Worm (Caenorhabditis elegans) whole organism, L1 larva: Measurements from ENCODE around the gene R02E12.5.

Experiments used
- ama-1 ChIP-seq: fragments of 150-350 bp; optimal IDR thresholded peaks from 2 replicates; lab custom pipeline; 2014
- blmp-1 ChIP-seq: fragments of 150-350 bp; optimal IDR thresholded peaks from 2 replicates; lab custom pipeline; 2014; ENCODE audit warnings: missing biosample characterization, missing genetic modification characterization
- fkh-10 ChIP-seq: sonication (generic microtip); optimal IDR thresholded peaks from 2 replicates; lab custom pipeline; 2017; ENCODE audit warnings: missing biosample characterization, missing genetic modification reagents, missing genetic modification characterization
- fos-1 ChIP-seq: fragments of 150-350 bp; optimal IDR thresholded peaks from 2 replicates; lab custom pipeline; 2014; ENCODE audit warnings: missing biosample characterization, missing genetic modification characterization
- lin-13 ChIP-seq: fragments of 150-350 bp; optimal IDR thresholded peaks from 2 replicates; lab custom pipeline; 2014; ENCODE audit warnings: missing biosample characterization, missing genetic modification reagents, missing genetic modification characterization
- nhr-77 ChIP-seq: fragments of 150-350 bp; optimal IDR thresholded peaks from 2 replicates; lab custom pipeline; 2014; ENCODE audit warnings: missing biosample characterization, missing genetic modification characterization
- pqm-1 ChIP-seq: sonication (generic microtip); optimal IDR thresholded peaks from 3 replicates; lab custom pipeline; 2017; ENCODE audit warnings: missing biosample characterization, missing genetic modification characterization
- skn-1 ChIP-seq: fragments of 150-350 bp; optimal IDR thresholded peaks from 2 replicates; lab custom pipeline; 2014; ENCODE audit warnings: missing biosample characterization, missing genetic modification characterization

DNA sequence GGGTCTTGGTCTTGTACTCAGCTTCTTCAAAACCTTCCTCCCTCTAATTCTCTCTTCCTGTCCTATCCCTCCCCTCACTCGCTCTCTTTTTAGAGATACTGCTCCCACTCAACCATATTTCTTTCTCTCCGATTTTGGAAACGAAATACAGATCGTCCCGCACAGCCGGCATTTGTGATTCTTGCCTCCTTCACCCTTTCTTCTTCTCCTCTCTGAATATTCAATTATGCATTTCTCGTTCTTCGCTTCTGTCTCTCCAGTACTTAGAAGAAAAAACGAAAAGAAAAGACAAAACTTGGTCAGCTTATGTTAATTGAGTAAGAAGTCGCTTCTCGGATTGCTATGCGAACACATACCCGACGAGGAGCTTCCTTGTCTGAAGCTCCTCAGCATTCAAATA lies 6.2 kb upstream of the R02E12.5 start:
- no peak for TF ChIP-seq fkh-10 (GFP tag; lab: Kevin White, UChicago)
- no peak for TF ChIP-seq pqm-1
- TF ChIP-seq ama-1 (lab: Kevin White, UChicago): no peak
- TF ChIP-seq fos-1 (tag; lab: Kevin White, UChicago): no peak
- no peak for TF ChIP-seq nhr-77
- TF ChIP-seq skn-1 (tag; lab: Kevin White, UChicago): no peak
- TF ChIP-seq lin-13 (GFP tag; lab: Kevin White, UChicago): no peak
- TF ChIP-seq blmp-1: no peak
